Worm (Caenorhabditis elegans) whole organism, L2 larva: ENCODE measurements around the gene nth-1.

Source experiments
- F13H6.1 ChIP-seq: sonication (generic microtip); optimal IDR thresholded peaks from 2 replicates; lab custom pipeline; 2016; ENCODE audit warnings: missing genetic modification characterization, missing compliant biosample characterization
- R02D3.7 ChIP-seq: fragments of 150-350 bp; optimal IDR thresholded peaks from 2 replicates; lab custom pipeline; 2014; ENCODE audit warnings: missing biosample characterization, missing genetic modification characterization
- Y55F3AM.14 ChIP-seq: fragments of 200-800 bp; sonication (Bioruptor generic); optimal IDR thresholded peaks from 2 replicates; lab custom pipeline; 2018; ENCODE audit warnings: mild to moderate bottlenecking, missing genetic modification characterization, missing compliant biosample characterization
- alr-1 ChIP-seq: fragments of 150-350 bp; optimal IDR thresholded peaks from 2 replicates; lab custom pipeline; 2014; ENCODE audit warnings: missing biosample characterization, missing genetic modification characterization
- aly-2 ChIP-seq: fragments of 150-350 bp; optimal IDR thresholded peaks from 2 replicates; lab custom pipeline; 2014; ENCODE audit warnings: missing biosample characterization, missing genetic modification characterization
- ama-1 ChIP-seq: fragments of 150-350 bp; optimal IDR thresholded peaks from 2 replicates; lab custom pipeline; 2018; ENCODE audit warnings: inconsistent platforms
- blmp-1 ChIP-seq: sonication (generic microtip); optimal IDR thresholded peaks from 2 replicates; lab custom pipeline; 2017; ENCODE audit warnings: missing genetic modification characterization, mild to moderate bottlenecking, missing compliant biosample characterization, antibody characterized with exemption, moderate library complexity; ENCODE audit not compliant: insufficient read depth
- ceh-82 ChIP-seq: fragments of 150-350 bp; optimal IDR thresholded peaks from 2 replicates; lab custom pipeline; 2014; ENCODE audit warnings: missing biosample characterization, missing genetic modification characterization
- crh-2 ChIP-seq: sonication (generic microtip); optimal IDR thresholded peaks from 2 replicates; lab custom pipeline; 2017; ENCODE audit warnings: missing biosample characterization, missing genetic modification characterization
- dmd-4 ChIP-seq: sonication (generic microtip); optimal IDR thresholded peaks from 2 replicates; lab custom pipeline; 2017; ENCODE audit warnings: missing biosample characterization, missing genetic modification characterization
- elt-1 ChIP-seq: fragments of 150-350 bp; optimal IDR thresholded peaks from 2 replicates; lab custom pipeline; 2014; ENCODE audit warnings: missing biosample characterization, missing genetic modification characterization
- fos-1 ChIP-seq: fragments of 150-350 bp; optimal IDR thresholded peaks from 2 replicates; lab custom pipeline; 2014; ENCODE audit warnings: missing biosample characterization, missing genetic modification characterization
- gmeb-1 ChIP-seq: fragments of 150-350 bp; optimal IDR thresholded peaks from 2 replicates; lab custom pipeline; 2014; ENCODE audit warnings: missing biosample characterization, missing genetic modification characterization
- lin-13 ChIP-seq: fragments of 150-350 bp; optimal IDR thresholded peaks from 2 replicates; lab custom pipeline; 2014; ENCODE audit warnings: missing biosample characterization, missing genetic modification reagents, missing genetic modification characterization
- lin-39 ChIP-seq: fragments of 150-350 bp; optimal IDR thresholded peaks from 2 replicates; lab custom pipeline; 2014; ENCODE audit warnings: missing biosample characterization, missing genetic modification reagents, missing genetic modification characterization
- lsy-2 ChIP-seq, 2 experiments: fragments of 150-350 bp in 1 of 2; sonication (generic microtip) in 1 of 2; optimal IDR thresholded peaks; 2 replicates each; lab custom pipeline; 2014 to 2017; ENCODE audit warnings: missing biosample characterization in 2 of 2, missing genetic modification characterization in 2 of 2
- mab-5 ChIP-seq: fragments of 150-350 bp; optimal IDR thresholded peaks from 2 replicates; lab custom pipeline; 2014; ENCODE audit warnings: missing biosample characterization, missing genetic modification characterization
- mbf-1 ChIP-seq: sonication (generic microtip); optimal IDR thresholded peaks from 2 replicates; lab custom pipeline; 2017; ENCODE audit warnings: missing biosample characterization, missing genetic modification characterization
- mdl-1 ChIP-seq, 2 experiments: fragments of 150-350 bp in 1 of 2; sonication (generic microtip) in 1 of 2; optimal IDR thresholded peaks; 2 replicates each; lab custom pipeline; 2017; ENCODE audit warnings: missing biosample characterization in 2 of 2, missing genetic modification characterization in 2 of 2
- nhr-10 ChIP-seq: sonication (generic microtip); optimal IDR thresholded peaks from 2 replicates; lab custom pipeline; 2017; ENCODE audit warnings: missing biosample characterization, missing genetic modification characterization
- nhr-11 ChIP-seq: fragments of 150-350 bp; optimal IDR thresholded peaks from 2 replicates; lab custom pipeline; 2014; ENCODE audit warnings: missing biosample characterization, missing genetic modification characterization
- nhr-12 ChIP-seq: fragments of 150-350 bp; optimal IDR thresholded peaks from 2 replicates; lab custom pipeline; 2014; ENCODE audit warnings: missing biosample characterization, missing genetic modification characterization
- nhr-23 ChIP-seq: fragments of 150-350 bp; optimal IDR thresholded peaks from 2 replicates; lab custom pipeline; 2014; ENCODE audit warnings: missing biosample characterization, missing genetic modification reagents, missing genetic modification characterization
- nhr-237 ChIP-seq: fragments of 150-350 bp; optimal IDR thresholded peaks from 2 replicates; lab custom pipeline; 2014; ENCODE audit warnings: missing biosample characterization, missing genetic modification characterization
- nhr-25 ChIP-seq: fragments of 150-350 bp; sonication (generic microtip); optimal IDR thresholded peaks from 3 replicates; lab custom pipeline; 2014; ENCODE audit warnings: missing biosample characterization, missing genetic modification characterization
- nhr-6 ChIP-seq: fragments of 150-350 bp; optimal IDR thresholded peaks from 2 replicates; lab custom pipeline; 2014; ENCODE audit warnings: missing biosample characterization, missing genetic modification characterization
- nhr-77 ChIP-seq: fragments of 150-350 bp; optimal IDR thresholded peaks from 2 replicates; lab custom pipeline; 2014; ENCODE audit warnings: missing biosample characterization, missing genetic modification characterization
- peb-1 ChIP-seq: fragments of 150-350 bp; optimal IDR thresholded peaks from 2 replicates; lab custom pipeline; 2014; ENCODE audit warnings: missing biosample characterization, missing genetic modification characterization
- sem-4 ChIP-seq: fragments of 150-350 bp; optimal IDR thresholded peaks from 2 replicates; lab custom pipeline; 2014; ENCODE audit warnings: missing biosample characterization, missing genetic modification reagents, missing genetic modification characterization
- skn-1 ChIP-seq: sonication (generic microtip); optimal IDR thresholded peaks from 2 replicates; lab custom pipeline; 2017; ENCODE audit warnings: missing biosample characterization, missing genetic modification characterization
- sma-9 ChIP-seq, 2 experiments: fragments of 150-350 bp in 1 of 2; sonication (generic microtip) in 1 of 2; optimal IDR thresholded peaks; 2 replicates each; lab custom pipeline; 2014 to 2016; ENCODE audit warnings: missing genetic modification characterization in 2 of 2, mild to moderate bottlenecking in 1 of 2, missing biosample characterization in 1 of 2, missing compliant biosample characterization in 1 of 2, missing genetic modification reagents in 1 of 2, moderate library complexity in 1 of 2
- snpc-4 ChIP-seq: fragments of 150-350 bp; optimal IDR thresholded peaks from 2 replicates; lab custom pipeline; 2014; ENCODE audit warnings: missing biosample characterization, missing genetic modification characterization
- unc-39 ChIP-seq: fragments of 150-350 bp; optimal IDR thresholded peaks from 2 replicates; lab custom pipeline; 2014; ENCODE audit warnings: missing biosample characterization, missing genetic modification characterization
- unc-55 ChIP-seq: fragments of 150-350 bp; sonication (generic microtip); optimal IDR thresholded peaks from 3 replicates; lab custom pipeline; 2014; ENCODE audit warnings: missing biosample characterization, missing genetic modification reagents, missing genetic modification characterization
- unc-62 ChIP-seq: fragments of 150-350 bp; optimal IDR thresholded peaks from 2 replicates; lab custom pipeline; 2014; ENCODE audit warnings: missing biosample characterization, missing genetic modification reagents, missing genetic modification characterization
- ztf-1 ChIP-seq: fragments of 200-800 bp; sonication (Bioruptor generic); conservative IDR thresholded peaks from 2 replicates; pipeline ENCODE4 v1.3.6; 2022; ENCODE audit warnings: missing genetic modification characterization, missing compliant biosample characterization
- ztf-11 ChIP-seq: sonication (generic microtip); optimal IDR thresholded peaks from 2 replicates; lab custom pipeline; 2017; ENCODE audit warnings: missing biosample characterization, missing genetic modification characterization
- ztf-4 ChIP-seq: fragments of 150-350 bp; optimal IDR thresholded peaks from 2 replicates; lab custom pipeline; 2014; ENCODE audit warnings: missing biosample characterization, missing genetic modification characterization

The nth-1 gene

ce11 chrIII:4265892-4266291 is 28.2 kb downstream of the nth-1 start:
- no peak for TF ChIP-seq unc-62 (GFP tag; lab: Kevin White, UChicago)
- TF ChIP-seq ztf-4 (tag; lab: Kevin White, UChicago) = no peak
- TF ChIP-seq nhr-12 (tag; lab: Kevin White, UChicago) = no peak

- TF ChIP-seq lsy-2 (tag; optimal IDR thresholded peaks at IDR 0.05; lab: Kevin White, UChicago) = no peak
- no peak for TF ChIP-seq ama-1 (lab: Kevin White, UChicago)
- no peak for TF ChIP-seq unc-39 (tag; lab: Kevin White, UChicago)
- TF ChIP-seq blmp-1 (tag; lab: Kevin White, UChicago) = no peak
- TF ChIP-seq peb-1 (tag; lab: Kevin White, UChicago) = no peak
- no peak for TF ChIP-seq mbf-1
- TF ChIP-seq Y55F3AM.14 = no peak
- TF ChIP-seq elt-1 (tag; lab: Kevin White, UChicago) = no peak
- TF ChIP-seq ztf-11 (tag; lab: Kevin White, UChicago) = no peak
- no peak for TF ChIP-seq nhr-23 (tag; lab: Kevin White, UChicago)
- TF ChIP-seq aly-2 (tag; lab: Kevin White, UChicago) = no peak
- no peak for TF ChIP-seq fos-1 (tag; lab: Kevin White, UChicago)
- TF ChIP-seq crh-2 (tag; lab: Kevin White, UChicago) = no peak
- TF ChIP-seq snpc-4 (tag; lab: Kevin White, UChicago) = no peak
- no peak for TF ChIP-seq nhr-10 (tag; lab: Kevin White, UChicago)
- no peak for TF ChIP-seq nhr-12 (tag; lab: Kevin White, UChicago)
- no peak for TF ChIP-seq mab-5 (tag; lab: Kevin White, UChicago)
- no peak for TF ChIP-seq nhr-25 (tag; lab: Kevin White, UChicago)
- TF ChIP-seq mdl-1 (tag; optimal IDR thresholded peaks at IDR 0.05; lab: Kevin White, UChicago) = no peak
- TF ChIP-seq sma-9 (GFP tag; optimal IDR thresholded peaks at IDR 0.05; lab: Kevin White, UChicago) = no peak
- TF ChIP-seq sma-9 (tag; optimal IDR thresholded peaks at IDR 0.05; lab: Kevin White, UChicago) = no peak
Measured at ce11 chrIII:4263048-4263447, 31.0 kb downstream of the nth-1 start, which contains the start of gene T08A11.1. Gene T08A11.1, minus strand, starts transcription at chrIII:4263148.

DNA sequence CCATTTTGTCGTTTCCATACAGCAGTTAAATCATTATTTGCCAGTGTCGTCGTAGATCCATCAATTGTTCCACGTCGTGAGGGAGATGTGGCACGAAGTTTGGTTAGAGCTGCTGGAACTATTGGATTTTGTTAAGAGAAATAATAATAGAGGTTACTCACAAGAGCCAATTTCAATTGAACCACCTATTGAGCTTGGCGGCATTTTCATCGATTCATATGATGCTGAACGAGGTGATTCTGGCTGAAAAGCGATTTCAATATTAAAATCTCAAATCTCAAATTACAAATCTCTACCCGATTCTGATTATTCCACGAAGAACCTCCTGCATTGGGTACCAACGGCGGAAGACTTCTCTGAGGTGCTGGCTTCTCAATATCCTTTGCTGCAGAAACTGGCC is 36.2 kb downstream of the nth-1 start:
- TF ChIP-seq alr-1 (tag; lab: Kevin White, UChicago) (no peak), nhr-11 (tag; lab: Kevin White, UChicago) (no peak), sem-4 (tag; lab: Kevin White, UChicago) (no peak), skn-1 (tag; lab: Kevin White, UChicago) (no peak), F13H6.1 (no peak), nhr-237 (tag; lab: Kevin White, UChicago) (no peak), ztf-1 (GFP tag; lab: Robert Waterston, UW) (no peak), mbf-1 (no peak), aly-2 (tag; lab: Kevin White, UChicago) (no peak), nhr-77 (tag; lab: Kevin White, UChicago) (no peak), dmd-4 (no peak), nhr-23 (tag; lab: Kevin White, UChicago) (no peak), mab-5 (tag; lab: Kevin White, UChicago) (no peak), peb-1 (tag; lab: Kevin White, UChicago) (no peak), ceh-82 (tag; lab: Kevin White, UChicago) (no peak)

- TF ChIP-seq aly-2 (tag; lab: Kevin White, UChicago) = no peak
- TF ChIP-seq peb-1 (tag; lab: Kevin White, UChicago) = no peak
- no peak for TF ChIP-seq nhr-25 (tag; lab: Kevin White, UChicago)
- TF ChIP-seq gmeb-1 (tag; lab: Kevin White, UChicago) = no peak
- TF ChIP-seq nhr-77 (tag; lab: Kevin White, UChicago) = no peak
- TF ChIP-seq R02D3.7 = no peak
Measured at ce11 chrIII:4247571-4247970, 46.5 kb downstream of the nth-1 start, which contains the start of gene Y44F5A.1. Gene Y44F5A.1, minus strand, starts transcription at chrIII:4247671.

DNA sequence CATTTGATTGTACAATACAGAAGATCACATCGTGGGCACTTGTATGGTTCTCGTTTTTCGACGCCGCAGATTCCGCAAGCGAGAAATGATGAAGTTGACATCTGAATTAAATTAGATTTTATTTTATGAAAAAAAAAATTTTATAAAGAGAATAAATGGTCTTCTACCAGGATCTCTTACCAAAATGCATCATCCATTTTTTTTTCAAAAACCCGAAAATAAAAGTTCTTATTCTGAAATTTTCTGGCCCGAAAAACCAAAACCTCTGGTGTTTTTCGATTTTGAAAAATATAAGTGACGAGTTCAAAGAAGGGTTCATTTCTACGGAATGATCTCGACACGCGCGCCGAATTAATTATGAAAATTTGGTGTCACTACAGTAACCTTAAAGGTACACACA is 49.8 kb downstream of the nth-1 start, which contains the start of gene zhit-2:
Gene zhit-2 (minus strand): TSS at position 101 of the 400 bp plus-strand sequence.
- no peak for TF ChIP-seq ztf-4 (tag; lab: Kevin White, UChicago)
- no peak for TF ChIP-seq lin-39 (tag; lab: Kevin White, UChicago)
- no peak for TF ChIP-seq nhr-6
- no peak for TF ChIP-seq lin-13 (GFP tag; lab: Kevin White, UChicago)
- no peak for TF ChIP-seq unc-55
